Fruit fly (Drosophila melanogaster) whole organism, prepupa: ENCODE data around the gene Sdhaf3.

ENCODE experiments used
- Blimp-1 ChIP-seq: fragments of 200-800 bp; sonication (Bioruptor generic); optimal IDR thresholded peaks from 3 replicates; lab custom pipeline; 2017; ENCODE audit warnings: missing biosample characterization, missing genetic modification characterization, mild to moderate bottlenecking, moderate library complexity, missing genetic modification reagents
- CG10631 ChIP-seq: fragments of 200-800 bp; sonication (Bioruptor generic); optimal IDR thresholded peaks from 2 replicates; lab custom pipeline; 2016; ENCODE audit warnings: missing biosample characterization, missing genetic modification characterization
- CG10669 ChIP-seq: fragments of 200-800 bp; sonication (Bioruptor generic); optimal IDR thresholded peaks from 3 replicates; lab custom pipeline; 2018; ENCODE audit warnings: missing biosample characterization, mild to moderate bottlenecking, missing genetic modification characterization, moderate library complexity
- CG11294 ChIP-seq: fragments of 200-800 bp; sonication (Bioruptor generic); IDR thresholded peaks from 2 replicates; pipeline ENCODE4 v1.3.6; 2022; ENCODE audit warnings: missing biosample characterization, missing genetic modification characterization
- CG11762 ChIP-seq: fragments of 200-800 bp; sonication (Bioruptor generic); optimal IDR thresholded peaks from 3 replicates; lab custom pipeline; 2016; ENCODE audit warnings: missing biosample characterization, missing genetic modification characterization; ENCODE audit not compliant: insufficient read depth
- CG15336 ChIP-seq: fragments of 200-800 bp; sonication (Bioruptor generic); IDR thresholded peaks from 2 replicates; pipeline ENCODE4 v1.3.6; 2022; ENCODE audit warnings: missing biosample characterization, missing genetic modification characterization
- CG1621 ChIP-seq: fragments of 200-800 bp; sonication (Bioruptor generic); optimal IDR thresholded peaks from 3 replicates; lab custom pipeline; 2018; ENCODE audit warnings: missing biosample characterization, mild to moderate bottlenecking, missing genetic modification characterization
- CG16779 ChIP-seq: fragments of 200-800 bp; sonication (Bioruptor generic); optimal IDR thresholded peaks from 3 replicates; lab custom pipeline; 2017; ENCODE audit warnings: missing biosample characterization, mild to moderate bottlenecking, missing genetic modification characterization
- CG3032 ChIP-seq: fragments of 200-800 bp; optimal IDR thresholded peaks from 2 replicates; lab custom pipeline; 2019; ENCODE audit warnings: missing biosample characterization, mild to moderate bottlenecking, missing genetic modification characterization, moderate library complexity
- CG31627 ChIP-seq: fragments of 200-800 bp; sonication (Bioruptor generic); optimal IDR thresholded peaks from 3 replicates; lab custom pipeline; 2016; ENCODE audit warnings: missing biosample characterization, missing genetic modification characterization
- CG34406 ChIP-seq: fragments of 200-800 bp; sonication (Bioruptor generic); optimal IDR thresholded peaks from 3 replicates; lab custom pipeline; 2016; ENCODE audit warnings: missing biosample characterization, missing genetic modification characterization
- CG3919 ChIP-seq: fragments of 200-800 bp; sonication (Bioruptor generic); optimal IDR thresholded peaks from 3 replicates; lab custom pipeline; 2016; ENCODE audit warnings: missing biosample characterization, missing genetic modification characterization
- CG4318 ChIP-seq: fragments of 200-800 bp; sonication (Bioruptor generic); optimal IDR thresholded peaks from 3 replicates; lab custom pipeline; 2017; ENCODE audit warnings: missing biosample characterization, mild to moderate bottlenecking, missing genetic modification characterization
- CG6163 ChIP-seq: fragments of 200-800 bp; sonication (Bioruptor generic); IDR thresholded peaks from 3 replicates; pipeline ENCODE4 v1.3.6; 2022; ENCODE audit warnings: missing biosample characterization, missing genetic modification characterization
- CG6276 ChIP-seq: fragments of 200-800 bp; sonication (Bioruptor generic); optimal IDR thresholded peaks from 2 replicates; lab custom pipeline; 2017; ENCODE audit warnings: missing biosample characterization, mild to moderate bottlenecking, missing genetic modification characterization
- CG6792 ChIP-seq: fragments of 200-800 bp; sonication (Bioruptor generic); optimal IDR thresholded peaks from 3 replicates; lab custom pipeline; 2016; ENCODE audit warnings: missing biosample characterization, missing genetic modification characterization
- CG6854 ChIP-seq: fragments of 200-800 bp; sonication (Bioruptor generic); optimal IDR thresholded peaks from 2 replicates; lab custom pipeline; 2017; ENCODE audit warnings: missing biosample characterization, mild to moderate bottlenecking, missing genetic modification characterization
- CG8119 ChIP-seq: fragments of 200-800 bp; sonication (Bioruptor generic); IDR thresholded peaks from 3 replicates; pipeline ENCODE4 v1.3.6; 2022; ENCODE audit warnings: missing biosample characterization, missing genetic modification characterization
- CG8319 ChIP-seq: fragments of 200-800 bp; sonication (Bioruptor generic); optimal IDR thresholded peaks from 3 replicates; lab custom pipeline; 2016; ENCODE audit warnings: missing biosample characterization, missing genetic modification characterization
- CG9139 ChIP-seq: fragments of 200-800 bp; sonication (Bioruptor generic); optimal IDR thresholded peaks from 3 replicates; lab custom pipeline; 2017; ENCODE audit warnings: missing biosample characterization, mild to moderate bottlenecking, missing genetic modification characterization
- Eip75B ChIP-seq: fragments of 200-800 bp; sonication (Bioruptor generic); optimal IDR thresholded peaks from 3 replicates; lab custom pipeline; 2016; ENCODE audit warnings: missing biosample characterization, missing genetic modification characterization
- Eip78C ChIP-seq: fragments of 200-800 bp; sonication (Bioruptor generic); peaks from one replicate; lab custom pipeline; 2016; ENCODE audit warnings: missing biosample characterization, missing genetic modification characterization
- Eip93F ChIP-seq: fragments of 200-800 bp; sonication (Bioruptor generic); optimal IDR thresholded peaks from 2 replicates; lab custom pipeline; 2016; ENCODE audit warnings: missing biosample characterization, mild to moderate bottlenecking, missing genetic modification characterization
- Ets96B ChIP-seq: fragments of 200-800 bp; optimal IDR thresholded peaks from 2 replicates; lab custom pipeline; 2019; ENCODE audit warnings: missing biosample characterization, mild to moderate bottlenecking, missing genetic modification characterization, moderate library complexity
- Gug ChIP-seq: fragments of 200-800 bp; sonication (Bioruptor generic); IDR thresholded peaks from 2 replicates; pipeline ENCODE4 v1.3.6; 2022; ENCODE audit warnings: missing biosample characterization, missing genetic modification characterization
- Hr39 ChIP-seq: fragments of 200-800 bp; sonication (Bioruptor generic); optimal IDR thresholded peaks from 2 replicates; lab custom pipeline; 2016; ENCODE audit warnings: missing biosample characterization, missing genetic modification characterization
- Hr4 ChIP-seq: fragments of 200-800 bp; sonication (Bioruptor generic); optimal IDR thresholded peaks from 3 replicates; lab custom pipeline; 2016; ENCODE audit warnings: missing biosample characterization, missing genetic modification characterization
- Lpt ChIP-seq: fragments of 200-800 bp; sonication (Bioruptor generic); optimal IDR thresholded peaks from 3 replicates; lab custom pipeline; 2016; ENCODE audit warnings: missing biosample characterization, missing genetic modification characterization
- OdsH ChIP-seq: fragments of 200-800 bp; sonication (Bioruptor generic); optimal IDR thresholded peaks from 3 replicates; lab custom pipeline; 2016; ENCODE audit warnings: missing biosample characterization, missing genetic modification characterization
- Smox ChIP-seq: fragments of 200-800 bp; sonication (Bioruptor generic); optimal IDR thresholded peaks from 3 replicates; lab custom pipeline; 2016; ENCODE audit warnings: missing biosample characterization, missing genetic modification characterization
- Sox102F ChIP-seq: fragments of 200-800 bp; sonication (Bioruptor generic); optimal IDR thresholded peaks from 2 replicates; lab custom pipeline; 2016; ENCODE audit warnings: missing biosample characterization, mild to moderate bottlenecking, missing genetic modification characterization
- Sox14 ChIP-seq: fragments of 200-800 bp; sonication (Bioruptor generic); optimal IDR thresholded peaks from 3 replicates; lab custom pipeline; 2016; ENCODE audit warnings: missing biosample characterization, missing genetic modification characterization
- Sox15 ChIP-seq: fragments of 200-800 bp; sonication (Bioruptor generic); optimal IDR thresholded peaks from 3 replicates; lab custom pipeline; 2016; ENCODE audit warnings: missing biosample characterization, missing genetic modification characterization
- achi ChIP-seq: fragments of 200-800 bp; sonication (Bioruptor generic); optimal IDR thresholded peaks from 3 replicates; lab custom pipeline; 2016; ENCODE audit warnings: missing biosample characterization, missing genetic modification characterization
- acj6 ChIP-seq: fragments of 200-800 bp; sonication (Bioruptor generic); optimal IDR thresholded peaks from 3 replicates; lab custom pipeline; 2016; ENCODE audit warnings: missing biosample characterization, missing genetic modification characterization
- cyc ChIP-seq: fragments of 200-800 bp; sonication (Bioruptor generic); optimal IDR thresholded peaks from 3 replicates; lab custom pipeline; 2016; ENCODE audit warnings: missing biosample characterization, missing genetic modification characterization
- dac ChIP-seq: fragments of 200-800 bp; sonication (Bioruptor generic); optimal IDR thresholded peaks from 2 replicates; lab custom pipeline; 2017; ENCODE audit warnings: missing biosample characterization, mild to moderate bottlenecking, missing genetic modification characterization
- dsx ChIP-seq: fragments of 200-800 bp; optimal IDR thresholded peaks from 3 replicates; lab custom pipeline; 2019; ENCODE audit warnings: missing biosample characterization, mild to moderate bottlenecking, missing genetic modification characterization, moderate library complexity; ENCODE audit not compliant: poor library complexity, severe bottlenecking
- eg ChIP-seq: fragments of 200-800 bp; sonication (Bioruptor generic); IDR thresholded peaks from 3 replicates; pipeline ENCODE4 v1.3.6; 2022; ENCODE audit warnings: missing biosample characterization, missing genetic modification characterization
- esn ChIP-seq: fragments of 200-800 bp; sonication (Bioruptor generic); optimal IDR thresholded peaks from 2 replicates; lab custom pipeline; 2016; ENCODE audit warnings: missing biosample characterization, mild to moderate bottlenecking, missing genetic modification characterization, moderate library complexity
- fd59A ChIP-seq: fragments of 200-800 bp; sonication (Bioruptor generic); optimal IDR thresholded peaks from 2 replicates; lab custom pipeline; 2017; ENCODE audit warnings: missing biosample characterization, mild to moderate bottlenecking, missing genetic modification characterization, missing genetic modification reagents
- fkh ChIP-seq: fragments of 200-800 bp; sonication (Bioruptor generic); optimal IDR thresholded peaks from 3 replicates; lab custom pipeline; 2017; ENCODE audit warnings: missing biosample characterization, mild to moderate bottlenecking, missing genetic modification characterization, moderate library complexity
- lz ChIP-seq: fragments of 200-800 bp; sonication (Bioruptor generic); optimal IDR thresholded peaks from 3 replicates; lab custom pipeline; 2016; ENCODE audit warnings: missing biosample characterization, missing genetic modification characterization
- net ChIP-seq: fragments of 200-800 bp; sonication (Bioruptor generic); optimal IDR thresholded peaks from 3 replicates; lab custom pipeline; 2016; ENCODE audit warnings: missing biosample characterization, missing genetic modification characterization
- pdm3 ChIP-seq: fragments of 200-800 bp; sonication (Bioruptor generic); optimal IDR thresholded peaks from 3 replicates; lab custom pipeline; 2016; ENCODE audit warnings: missing biosample characterization, missing genetic modification characterization
- salr ChIP-seq, 2 experiments: fragments of 200-800 bp; sonication (Bioruptor generic); optimal IDR thresholded peaks; 3 replicates each; lab custom pipeline; 2016 to 2018; ENCODE audit warnings: missing biosample characterization in 2 of 2, missing genetic modification characterization in 2 of 2, mild to moderate bottlenecking in 1 of 2
- ss ChIP-seq, 2 experiments: fragments of 200-800 bp; sonication (Bioruptor generic); optimal IDR thresholded peaks; 2 replicates in 1 of 2; 3 replicates in 1 of 2; lab custom pipeline; 2017 to 2018; ENCODE audit warnings: mild to moderate bottlenecking in 2 of 2, missing biosample characterization in 2 of 2, missing genetic modification characterization in 2 of 2, moderate library complexity in 1 of 2
- svp ChIP-seq: fragments of 200-800 bp; sonication (Bioruptor generic); peaks from one replicate; lab custom pipeline; 2016; ENCODE audit warnings: missing biosample characterization, missing genetic modification characterization
- topi ChIP-seq: fragments of 200-800 bp; sonication (Bioruptor generic); optimal IDR thresholded peaks from 3 replicates; lab custom pipeline; 2016; ENCODE audit warnings: missing biosample characterization, missing genetic modification characterization
- vri ChIP-seq: fragments of 200-800 bp; sonication (Bioruptor generic); optimal IDR thresholded peaks from 3 replicates; lab custom pipeline; 2016; ENCODE audit warnings: missing biosample characterization, mild to moderate bottlenecking, missing genetic modification characterization

Sdhaf3 gene

dm6 chr3R:16434599-16434998 is 47.7 kb downstream of the Sdhaf3 start, which contains the start of gene CG14881:
CG14881 (plus strand) TSS chr3R:16434899.
- TF ChIP-seq CG8319 (GFP tag; lab: Kevin White, UChicago): no peak
- no peak for TF ChIP-seq lz
- no peak for TF ChIP-seq net (GFP tag; lab: Kevin White, UChicago)
- TF ChIP-seq eg (GFP tag; lab: Robert Waterston, UW): no peak
- TF ChIP-seq cyc: no peak

dm6 chr3R:16432665-16433065 is 49.6 kb downstream of the Sdhaf3 start, which contains the start of gene Fntb:
Fntb (plus strand) TSS chr3R:16432998.
- TF ChIP-seq Lpt (GFP tag; lab: Kevin White, UChicago) (peak; percentile 50), Sox14 (peak; percentile 52), OdsH (GFP tag; lab: Kevin White, UChicago) (no peak), CG3919 (GFP tag; lab: Kevin White, UChicago) (no peak), CG11762 (GFP tag; lab: Kevin White, UChicago) (peak; percentile 33), CG6792 (GFP tag; lab: Kevin White, UChicago) (peak; percentile 47), CG34406 (GFP tag; lab: Kevin White, UChicago) (no peak), CG31627 (peak; percentile 46), Eip75B (GFP tag; lab: Kevin White, UChicago) (no peak), CG3032 (tag; lab: Kevin White, UChicago) (peak; percentile 66), Sox15 (GFP tag; lab: Kevin White, UChicago) (peak; percentile 38), cyc (peak; percentile 45), Ets96B (peak; percentile 52), Eip78C (GFP tag; lab: Kevin White, UChicago) (peak; percentile 90), CG10669 (no peak), net (GFP tag; lab: Kevin White, UChicago) (no peak), pdm3 (GFP tag; lab: Kevin White, UChicago) (no peak), ss (GFP tag; optimal IDR thresholded peaks at IDR 0.05; lab: Kevin White, UChicago) (no peak), CG1621 (no peak), CG6163 (GFP tag; lab: Robert Waterston, UW) (0 out of 3 replicates have a peak, but pooled peaks have one; percentile 50), CG6276 (GFP tag; lab: Kevin White, UChicago) (no peak), acj6 (GFP tag; lab: Kevin White, UChicago) (no peak), svp (GFP tag; lab: Kevin White, UChicago) (no peak), Hr39 (GFP tag; lab: Kevin White, UChicago) (peak; percentile 51), CG15336 (peak; percentile 53; the same call in 1 of the 2 replicates), fkh (GFP tag; lab: Kevin White, UChicago) (no peak), lz (peak; percentile 76), esn (GFP tag; lab: Kevin White, UChicago) (peak; percentile 78), Sox102F (GFP tag; lab: Kevin White, UChicago) (no peak), achi (GFP tag; lab: Kevin White, UChicago) (peak; percentile 67), CG8319 (GFP tag; lab: Kevin White, UChicago) (no peak), Hr4 (no peak), Gug (peak; percentile 58; the same call in 1 of the 2 replicates), CG8119 (GFP tag; lab: Robert Waterston, UW) (peak; percentile 57; the same call in 2 of the 3 replicates), CG9139 (GFP tag; lab: Kevin White, UChicago) (no peak), salr (GFP tag; optimal IDR thresholded peaks at IDR 0.05; lab: Kevin White, UChicago) (peak in 1 of 2 experiments; percentile 61), fd59A (GFP tag; lab: Kevin White, UChicago) (peak; percentile 7), CG4318 (GFP tag; lab: Kevin White, UChicago) (no peak), CG11294 (no peak), CG6854 (GFP tag; lab: Kevin White, UChicago) (no peak), CG16779 (tag; lab: Kevin White, UChicago) (no peak), CG10631 (GFP tag; lab: Kevin White, UChicago) (no peak), vri (GFP tag; lab: Kevin White, UChicago) (peak; percentile 53), Smox (GFP tag; lab: Kevin White, UChicago) (no peak), Eip93F (GFP tag; lab: Kevin White, UChicago) (peak; percentile 18), dsx (GFP tag; lab: Kevin White, UChicago) (peak; percentile 70), Blimp-1 (GFP tag; lab: Kevin White, UChicago) (no peak), topi (GFP tag; lab: Kevin White, UChicago) (peak; percentile 61), dac (GFP tag; lab: Kevin White, UChicago) (no peak)
